Fruit fly (Drosophila melanogaster) whole organism, embryonic: ENCODE results near the gene CG17349.

Experiments
- Bgb ChIP-seq: fragments of 200-800 bp; sonication (Bioruptor generic); IDR thresholded peaks from 2 replicates; pipeline ENCODE4 v1.3.6; 2022; ENCODE audit warnings: missing biosample characterization, missing genetic modification characterization; ENCODE audit not compliant: partially characterized antibody
- Blimp-1 ChIP-seq: fragments of 200-800 bp; sonication (Bioruptor generic); optimal IDR thresholded peaks from 3 replicates; lab custom pipeline; 2018; ENCODE audit warnings: missing biosample characterization, missing genetic modification characterization, mild to moderate bottlenecking, moderate library complexity, missing genetic modification reagents
- CG1024 ChIP-seq: fragments of 200-800 bp; sonication (Bioruptor generic); IDR thresholded peaks from 2 replicates; pipeline ENCODE4 v1.3.6; 2022; ENCODE audit warnings: missing biosample characterization, missing genetic modification characterization
- CG14441 ChIP-seq: fragments of 200-800 bp; sonication (Bioruptor generic); IDR thresholded peaks from 2 replicates; pipeline ENCODE4 v1.3.6; 2022; ENCODE audit warnings: missing biosample characterization, missing genetic modification characterization
- CG15601 ChIP-seq: fragments of 200-800 bp; sonication (Bioruptor generic); optimal IDR thresholded peaks from 3 replicates; lab custom pipeline; 2019; ENCODE audit warnings: missing biosample characterization, mild to moderate bottlenecking, missing genetic modification characterization, moderate library complexity
- CG17612 ChIP-seq: fragments of 200-800 bp; sonication (Bioruptor generic); IDR thresholded peaks from 2 replicates; pipeline ENCODE4 v1.3.6; 2022; ENCODE audit warnings: missing biosample characterization, missing genetic modification characterization
- CG18764 ChIP-seq: fragments of 200-800 bp; sonication (Bioruptor generic); optimal IDR thresholded peaks from 3 replicates; lab custom pipeline; 2016; ENCODE audit warnings: missing biosample characterization, missing genetic modification characterization
- CG30403 ChIP-seq: fragments of 200-800 bp; sonication (Bioruptor generic); optimal IDR thresholded peaks from 3 replicates; lab custom pipeline; 2016; ENCODE audit warnings: missing biosample characterization, missing genetic modification characterization
- CG30431 ChIP-seq: fragments of 200-800 bp; sonication (Bioruptor generic); optimal IDR thresholded peaks from 2 replicates; lab custom pipeline; 2017; ENCODE audit warnings: missing biosample characterization, missing genetic modification characterization
- CG34376 ChIP-seq: fragments of 200-800 bp; sonication (Bioruptor generic); optimal IDR thresholded peaks from 2 replicates; lab custom pipeline; 2018; ENCODE audit warnings: missing biosample characterization, mild to moderate bottlenecking, missing genetic modification characterization
- CG3995 ChIP-seq: fragments of 200-800 bp; sonication (Bioruptor generic); optimal IDR thresholded peaks from 3 replicates; lab custom pipeline; 2016; ENCODE audit warnings: missing biosample characterization, missing genetic modification characterization
- CG4282 ChIP-seq: fragments of 200-800 bp; sonication (Bioruptor generic); optimal IDR thresholded peaks from 2 replicates; lab custom pipeline; 2016; ENCODE audit warnings: missing biosample characterization, missing genetic modification characterization
- CG4617 ChIP-seq: fragments of 200-800 bp; sonication (Bioruptor generic); optimal IDR thresholded peaks from 3 replicates; lab custom pipeline; 2016; ENCODE audit warnings: missing biosample characterization, missing genetic modification characterization, borderline replicate concordance
- CG6654 ChIP-seq: fragments of 200-800 bp; sonication (Bioruptor generic); optimal IDR thresholded peaks from 2 replicates; lab custom pipeline; 2017; ENCODE audit warnings: missing biosample characterization, mild to moderate bottlenecking, missing genetic modification characterization
- CG6683 ChIP-seq: fragments of 200-800 bp; sonication (Bioruptor generic); optimal IDR thresholded peaks from 2 replicates; lab custom pipeline; 2017; ENCODE audit warnings: missing biosample characterization, mild to moderate bottlenecking, missing genetic modification characterization, missing genetic modification reagents
- CG7556 ChIP-seq: fragments of 200-800 bp; sonication (Bioruptor generic); optimal IDR thresholded peaks from 2 replicates; lab custom pipeline; 2017; ENCODE audit warnings: missing biosample characterization, mild to moderate bottlenecking, missing genetic modification characterization
- CG7928 ChIP-seq: fragments of 200-800 bp; sonication (Bioruptor generic); optimal IDR thresholded peaks from 2 replicates; lab custom pipeline; 2017; ENCODE audit warnings: missing biosample characterization, mild to moderate bottlenecking, missing genetic modification characterization
- CG8281 ChIP-seq: fragments of 200-800 bp; sonication (Bioruptor generic); optimal IDR thresholded peaks from 2 replicates; lab custom pipeline; 2018; ENCODE audit warnings: missing biosample characterization, mild to moderate bottlenecking, missing genetic modification characterization, moderate library complexity
- CG9437 ChIP-seq: fragments of 200-800 bp; sonication (Bioruptor generic); optimal IDR thresholded peaks from 2 replicates; lab custom pipeline; 2018; ENCODE audit warnings: missing biosample characterization, mild to moderate bottlenecking, missing genetic modification characterization
- CG9609 ChIP-seq: fragments of 200-800 bp; sonication (Bioruptor generic); optimal IDR thresholded peaks from 3 replicates; lab custom pipeline; 2016; ENCODE audit warnings: missing biosample characterization, missing genetic modification characterization
- Camta ChIP-seq: fragments of 200-800 bp; sonication (Bioruptor generic); optimal IDR thresholded peaks from 2 replicates; lab custom pipeline; 2016; ENCODE audit warnings: missing biosample characterization, missing genetic modification characterization
- CrebB ChIP-seq: fragments of 200-800 bp; sonication (Bioruptor generic); optimal IDR thresholded peaks from 3 replicates; lab custom pipeline; 2018; ENCODE audit warnings: missing biosample characterization, mild to moderate bottlenecking, missing genetic modification characterization
- Dll ChIP-seq: fragments of 200-800 bp; sonication (Bioruptor generic); IDR thresholded peaks from 4 replicates; pipeline ENCODE4 v1.3.6; 2022; ENCODE audit warnings: missing biosample characterization, missing genetic modification characterization; ENCODE audit not compliant: partially characterized antibody
- Doc2 ChIP-seq: fragments of 200-800 bp; sonication (Bioruptor generic); IDR thresholded peaks from 2 replicates; pipeline ENCODE4 v1.3.6; 2022; ENCODE audit warnings: missing biosample characterization, missing genetic modification characterization
- Dp ChIP-seq: fragments of 200-800 bp; sonication (Bioruptor generic); optimal IDR thresholded peaks from 2 replicates; lab custom pipeline; 2018; ENCODE audit warnings: missing biosample characterization, mild to moderate bottlenecking, missing genetic modification characterization, moderate library complexity
- H15 ChIP-seq: fragments of 200-800 bp; sonication (Bioruptor generic); IDR thresholded peaks from 3 replicates; pipeline ENCODE4 v1.3.6; 2022; ENCODE audit warnings: missing biosample characterization, missing genetic modification characterization
- Hey ChIP-seq: fragments of 200-800 bp; sonication (Bioruptor generic); optimal IDR thresholded peaks from 3 replicates; lab custom pipeline; 2018; ENCODE audit warnings: missing biosample characterization, mild to moderate bottlenecking, missing genetic modification characterization
- Hr78 ChIP-seq, 2 experiments: fragments of 200-800 bp in 1 of 2; fragments of >200 bp in 1 of 2; sonication (Bioruptor generic) in 1 of 2; optimal IDR thresholded peaks; 2 replicates each; lab custom pipeline; 2017 to 2019; ENCODE audit warnings: missing biosample characterization in 2 of 2, missing genetic modification characterization in 2 of 2, mild to moderate bottlenecking in 1 of 2, moderate library complexity in 1 of 2
- MESR4 ChIP-seq: fragments of 200-800 bp; sonication (Bioruptor generic); optimal IDR thresholded peaks from 2 replicates; lab custom pipeline; 2018; ENCODE audit warnings: missing biosample characterization, mild to moderate bottlenecking, missing genetic modification characterization, moderate library complexity
- MTF-1 ChIP-seq: fragments of 200-800 bp; sonication (Bioruptor generic); optimal IDR thresholded peaks from 2 replicates; lab custom pipeline; 2018; ENCODE audit warnings: missing biosample characterization, mild to moderate bottlenecking, missing genetic modification characterization, borderline replicate concordance
- Max ChIP-seq: fragments of 200-800 bp; sonication (Bioruptor generic); optimal IDR thresholded peaks from 2 replicates; lab custom pipeline; 2016; ENCODE audit warnings: missing biosample characterization, mild to moderate bottlenecking, missing genetic modification characterization
- NC2α ChIP-seq: fragments of 200-800 bp; sonication (Bioruptor generic); optimal IDR thresholded peaks from 2 replicates; lab custom pipeline; 2016; ENCODE audit warnings: missing biosample characterization, missing genetic modification characterization
- NK7.1 ChIP-seq: fragments of 200-800 bp; sonication (Bioruptor generic); optimal IDR thresholded peaks from 3 replicates; lab custom pipeline; 2016; ENCODE audit warnings: missing biosample characterization, missing genetic modification characterization
- Pdp1 ChIP-seq, 2 experiments: fragments of 200-800 bp; sonication (Bioruptor generic); optimal IDR thresholded peaks; 3 replicates each; lab custom pipeline; 2016; ENCODE audit warnings: missing biosample characterization in 2 of 2, missing genetic modification characterization in 2 of 2, mild to moderate bottlenecking in 1 of 2, moderate library complexity in 1 of 2
- Sry-δ ChIP-seq: fragments of 200-800 bp; sonication (Bioruptor generic); optimal IDR thresholded peaks from 2 replicates; lab custom pipeline; 2016; ENCODE audit warnings: missing biosample characterization, missing genetic modification characterization
- Trl ChIP-seq, 3 experiments: fragments of >200 bp in 2 of 3; fragments of 200-800 bp in 1 of 3; sonication (Bioruptor generic) in 1 of 3; optimal IDR thresholded peaks; 2 replicates in 1 of 3; 3 replicates in 2 of 3; lab custom pipeline; 2016 to 2017; ENCODE audit warnings: missing biosample characterization in 1 of 3, missing genetic modification characterization in 1 of 3
- dimm ChIP-seq: fragments of 200-800 bp; sonication (Bioruptor generic); IDR thresholded peaks from 2 replicates; pipeline ENCODE4 v1.3.6; 2022; ENCODE audit warnings: missing biosample characterization, missing genetic modification characterization
- fd64A ChIP-seq: fragments of 200-800 bp; sonication (Bioruptor generic); optimal IDR thresholded peaks from 3 replicates; lab custom pipeline; 2018; ENCODE audit warnings: missing biosample characterization, mild to moderate bottlenecking, missing genetic modification characterization
- gem ChIP-seq: fragments of 200-800 bp; sonication (Bioruptor generic); optimal IDR thresholded peaks from 2 replicates; lab custom pipeline; 2019; ENCODE audit warnings: missing biosample characterization, mild to moderate bottlenecking, missing genetic modification characterization, moderate library complexity
- gt ChIP-seq: fragments of 200-800 bp; sonication (Bioruptor generic); IDR thresholded peaks from 2 replicates; pipeline ENCODE4 v1.3.6; 2022; ENCODE audit warnings: missing biosample characterization, missing genetic modification characterization
- lola ChIP-seq, 3 experiments: fragments of >200 bp in 2 of 3; fragments of 200-800 bp in 1 of 3; sonication (Bioruptor generic) in 1 of 3; optimal IDR thresholded peaks; 2 replicates each; lab custom pipeline; 2017 to 2019; ENCODE audit warnings: missing biosample characterization in 3 of 3, missing genetic modification characterization in 3 of 3, mild to moderate bottlenecking in 1 of 3, moderate library complexity in 1 of 3
- nau ChIP-seq: fragments of 200-800 bp; sonication (Bioruptor generic); optimal IDR thresholded peaks from 3 replicates; lab custom pipeline; 2017; ENCODE audit warnings: missing biosample characterization, mild to moderate bottlenecking, missing genetic modification characterization, missing genetic modification reagents
- pfk ChIP-seq: fragments of 200-800 bp; sonication (Bioruptor generic); optimal IDR thresholded peaks from 2 replicates; lab custom pipeline; 2018; ENCODE audit warnings: missing biosample characterization, mild to moderate bottlenecking, missing genetic modification characterization, moderate library complexity
- salm ChIP-seq: fragments of 200-800 bp; sonication (Bioruptor generic); optimal IDR thresholded peaks from 2 replicates; lab custom pipeline; 2018; ENCODE audit warnings: missing biosample characterization, mild to moderate bottlenecking, missing genetic modification characterization
- sens-2 ChIP-seq: fragments of 200-800 bp; sonication (Bioruptor generic); IDR thresholded peaks from 2 replicates; pipeline ENCODE4 v1.3.6; 2022; ENCODE audit warnings: missing biosample characterization, missing genetic modification characterization
- slp2 ChIP-seq: fragments of 200-800 bp; sonication (Bioruptor generic); optimal IDR thresholded peaks from 2 replicates; lab custom pipeline; 2016; ENCODE audit warnings: missing biosample characterization, missing genetic modification characterization
- tap ChIP-seq: fragments of 200-800 bp; optimal IDR thresholded peaks from 3 replicates; lab custom pipeline; 2019; ENCODE audit warnings: missing biosample characterization, mild to moderate bottlenecking, missing genetic modification characterization, moderate library complexity
- tna ChIP-seq: fragments of 200-800 bp; sonication (Bioruptor generic); IDR thresholded peaks from 2 replicates; pipeline ENCODE4 v1.3.6; 2022; ENCODE audit warnings: missing biosample characterization, missing genetic modification characterization; ENCODE audit not compliant: partially characterized antibody
- wdn ChIP-seq: fragments of 200-800 bp; sonication (Bioruptor generic); IDR thresholded peaks from 2 replicates; pipeline ENCODE4 v1.3.6; 2022; ENCODE audit warnings: missing biosample characterization, missing genetic modification characterization

The CG17349 gene

dm6 chr2L:19335052-19335451, 35.2 kb upstream of the CG17349 start (continued):
- TF ChIP-seq Trl (optimal IDR thresholded peaks at IDR 0.05; lab: Kevin White, UChicago) = no peak
- no peak for TF ChIP-seq Trl (GFP tag; optimal IDR thresholded peaks at IDR 0.05; lab: Kevin White, UChicago)
- peak; percentile 47 for TF ChIP-seq CG30431 (GFP tag; lab: Kevin White, UChicago)
- TF ChIP-seq slp2 (GFP tag; lab: Kevin White, UChicago) = no peak
- no peak for TF ChIP-seq Hr78 (GFP tag; optimal IDR thresholded peaks at IDR 0.05; lab: Kevin White, UChicago)
- no peak for TF ChIP-seq CG6683
- no peak for TF ChIP-seq Dll (GFP tag; lab: Robert Waterston, UW)
- TF ChIP-seq tna (GFP tag; lab: Robert Waterston, UW) = no peak
- TF ChIP-seq CG7928 = no peak
- TF ChIP-seq CG4617 (GFP tag; lab: Kevin White, UChicago) = no peak
- peak; percentile 38 for TF ChIP-seq CG9437
- TF ChIP-seq CG9609 = peak; percentile 11
- no peak for TF ChIP-seq Sry-δ (GFP tag; lab: Kevin White, UChicago)
- no peak for TF ChIP-seq fd64A (GFP tag; lab: Kevin White, UChicago)
- TF ChIP-seq tap = peak; percentile 55
- TF ChIP-seq MTF-1 = peak; percentile 7
- peak; percentile 59 for TF ChIP-seq Blimp-1 (GFP tag; lab: Kevin White, UChicago)
- TF ChIP-seq Camta (GFP tag; lab: Kevin White, UChicago) = peak; percentile 37
- no peak for TF ChIP-seq CG34376 (GFP tag; lab: Kevin White, UChicago)
- TF ChIP-seq lola (GFP tag; optimal IDR thresholded peaks at IDR 0.05; lab: Kevin White, UChicago) = peak in 1 of 3 experiments; percentile 72
- peak; percentile 65 for TF ChIP-seq CG30403 (GFP tag; lab: Kevin White, UChicago)
- no peak for TF ChIP-seq gt (GFP tag; lab: Robert Waterston, UW)
- peak; percentile 47 for TF ChIP-seq CG14441 (GFP tag; lab: Robert Waterston, UW)
- TF ChIP-seq CG7556 (GFP tag; lab: Kevin White, UChicago) = peak; percentile 70
- no peak for TF ChIP-seq CG3995 (GFP tag; lab: Kevin White, UChicago)
- TF ChIP-seq wdn = 0 out of 2 replicates have a peak, but pooled peaks have one; percentile 28
- TF ChIP-seq Bgb (GFP tag; lab: Robert Waterston, UW) = no peak
- TF ChIP-seq CG15601 = peak; percentile 30
- peak; percentile 32 to 48 for TF ChIP-seq Pdp1 (GFP tag; optimal IDR thresholded peaks at IDR 0.05; lab: Kevin White, UChicago)
- TF ChIP-seq Hey (tag; lab: Kevin White, UChicago) = no peak
- peak; percentile 37 for TF ChIP-seq nau (GFP tag; lab: Kevin White, UChicago)
- no peak for TF ChIP-seq CG4282 (GFP tag; lab: Kevin White, UChicago)
- TF ChIP-seq MESR4 (GFP tag; lab: Kevin White, UChicago) = no peak
- no peak for TF ChIP-seq CrebB (tag; lab: Kevin White, UChicago)
- no peak for TF ChIP-seq sens-2
- TF ChIP-seq CG17612 = no peak
- no peak for TF ChIP-seq Doc2
- peak; percentile 43; the same call in 1 of the 2 replicates for TF ChIP-seq CG1024 (GFP tag; lab: Robert Waterston, UW)
- TF ChIP-seq pfk (GFP tag; lab: Kevin White, UChicago) = no peak
- peak; percentile 23 for TF ChIP-seq CG18764
- TF ChIP-seq dimm = no peak
- TF ChIP-seq CG6654 (GFP tag; lab: Kevin White, UChicago) = no peak
- TF ChIP-seq salm (tag; lab: Kevin White, UChicago) = no peak
- TF ChIP-seq Max = peak; percentile 43
- no peak for TF ChIP-seq NK7.1 (GFP tag; lab: Kevin White, UChicago)
- TF ChIP-seq CG8281 = peak; percentile 8
- no peak for TF ChIP-seq Dp (GFP tag; lab: Kevin White, UChicago)
- peak; percentile 55; the same call in 2 of the 3 replicates for TF ChIP-seq H15 (GFP tag; lab: Robert Waterston, UW)
- TF ChIP-seq gem (tag; lab: Kevin White, UChicago) = peak; percentile 79
- no peak for TF ChIP-seq NC2α
